Fruit fly (Drosophila melanogaster): ENCODE results near the gene Adgf-A.

The Adgf-A gene

DNA sequence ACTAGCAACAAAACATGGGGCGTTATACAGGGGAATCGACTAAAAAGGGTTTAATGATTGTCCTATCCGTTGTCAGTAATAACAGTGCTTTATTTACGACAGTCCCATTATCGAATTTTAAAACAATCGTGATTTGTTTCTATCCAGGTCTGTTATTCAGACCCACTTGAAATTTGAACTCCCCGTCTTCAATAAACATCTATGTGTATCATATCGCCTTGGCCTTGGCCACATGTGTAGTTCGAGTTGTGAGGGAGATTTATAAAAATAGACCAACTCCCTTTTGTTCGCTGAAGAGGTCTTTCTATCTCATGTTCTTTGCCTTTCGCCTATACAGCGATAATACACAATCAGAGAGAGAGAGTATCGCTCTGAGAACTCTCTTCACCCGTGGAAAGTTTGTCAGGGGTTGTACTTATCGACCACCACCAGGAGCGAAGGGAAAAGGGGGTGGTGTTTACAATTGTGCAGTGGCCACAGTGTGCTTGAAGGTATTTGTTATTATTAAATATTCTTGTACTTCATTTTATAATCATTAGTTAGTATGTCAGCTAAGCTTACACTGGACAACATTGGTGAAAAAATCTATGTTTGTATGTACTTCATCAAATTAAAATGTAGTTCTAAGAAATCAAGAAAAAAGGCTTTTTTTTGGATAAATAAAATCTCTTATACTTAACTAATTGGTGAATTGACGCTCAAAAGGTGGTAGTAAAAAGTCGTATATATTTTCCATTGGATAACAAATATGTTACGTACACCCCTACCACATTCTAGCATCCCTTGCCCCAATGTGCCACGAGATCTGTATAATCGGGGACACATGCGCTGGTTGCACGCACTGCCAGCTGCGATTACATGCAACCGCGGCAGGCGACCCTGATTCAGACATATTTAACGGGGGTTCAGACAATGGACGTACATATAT, 6.5 kb downstream of the Adgf-A start (continued):
- TF ChIP-seq CG6765 (GFP tag; optimal IDR thresholded peaks at IDR 0.05) (no peak), tup (GFP tag; optimal IDR thresholded peaks at IDR 0.05) (no peak), CG31388 (GFP tag; optimal IDR thresholded peaks at IDR 0.05) (peak; percentile 32), PHDP (tag; optimal IDR thresholded peaks at IDR 0.05) (peak; percentile 61), CG31224 (GFP tag; IDR thresholded peaks at IDR 0.05) (no peak), CG9797 (GFP tag; optimal IDR thresholded peaks at IDR 0.05) (peak; percentile 26), CG7987 (GFP tag; optimal IDR thresholded peaks at IDR 0.05) (no peak), Hr78 (GFP tag; optimal IDR thresholded peaks at IDR 0.05) (peak in 1 of 2 experiments; percentile 72), CG9437 (GFP tag; optimal IDR thresholded peaks at IDR 0.05) (peak; percentile 74), fd3F (GFP tag; optimal IDR thresholded peaks at IDR 0.05) (no peak), mirr (GFP tag; optimal IDR thresholded peaks at IDR 0.05) (no peak), org-1 (GFP tag; optimal IDR thresholded peaks at IDR 0.05) (peak; percentile 74), CG10147 (GFP tag; optimal IDR thresholded peaks at IDR 0.05) (peak; percentile 11), Six4 (GFP tag; optimal IDR thresholded peaks at IDR 0.05) (peak; percentile 72), CG12104 (GFP tag; optimal IDR thresholded peaks at IDR 0.05) (peak; percentile 62), vfl (GFP tag; optimal IDR thresholded peaks at IDR 0.05) (no peak), CG13894 (tag; optimal IDR thresholded peaks at IDR 0.05) (no peak), Sin3A (optimal IDR thresholded peaks at IDR 0.05) (no peak), kah (GFP tag; optimal IDR thresholded peaks at IDR 0.05) (peak; percentile 64), MBD-R2 (GFP tag; IDR thresholded peaks at IDR 0.05) (no peak), abd-A (tag; optimal IDR thresholded peaks at IDR 0.05) (no peak), MTF-1 (GFP tag; optimal IDR thresholded peaks at IDR 0.05; ENCODE audit: borderline replicate concordance) (no peak), CG4820 (GFP tag; optimal IDR thresholded peaks at IDR 0.05) (peak; percentile 83), lilli (GFP tag; optimal IDR thresholded peaks at IDR 0.05) (peak; percentile 45), Atf6 (GFP tag; IDR thresholded peaks at IDR 0.05) (no peak), pita (GFP tag; optimal IDR thresholded peaks at IDR 0.05) (no peak), H15 (GFP tag; IDR thresholded peaks at IDR 0.05) (peak; percentile 64; the same call in 1 of the 3 replicates), Neu2 (GFP tag; optimal IDR thresholded peaks at IDR 0.05; ENCODE audit: borderline replicate concordance) (no peak), peb (GFP tag; IDR thresholded peaks at IDR 0.05) (peak; percentile 69), slbo (GFP tag; IDR thresholded peaks at IDR 0.05) (no peak), Fer3 (tag; optimal IDR thresholded peaks at IDR 0.05) (peak; percentile 35), toy (GFP tag; IDR thresholded peaks at IDR 0.05) (no peak), Ptx1 (GFP tag; IDR thresholded peaks at IDR 0.05) (peak; percentile 63), CG6254 (GFP tag; optimal IDR thresholded peaks at IDR 0.05) (peak; percentile 89), sob (GFP tag; IDR thresholded peaks at IDR 0.05) (no peak), CG1832 (GFP tag; optimal IDR thresholded peaks at IDR 0.05) (no peak), CG6683 (GFP tag; optimal IDR thresholded peaks at IDR 0.05) (no peak), Ravus (GFP tag; IDR thresholded peaks at IDR 0.05) (no peak), rib (GFP tag; IDR thresholded peaks at IDR 0.05) (no peak), usp (GFP tag; optimal IDR thresholded peaks at IDR 0.05) (no peak), CG17802 (tag; optimal IDR thresholded peaks at IDR 0.05) (peak; percentile 44), inv (GFP tag; IDR thresholded peaks at IDR 0.05; ENCODE audit: partially characterized antibody) (no peak), slou (GFP tag; optimal IDR thresholded peaks at IDR 0.05) (peak; percentile 31), CG4707 (GFP tag; optimal IDR thresholded peaks at IDR 0.05) (peak; percentile 36), Xrp1 (GFP tag; IDR thresholded peaks at IDR 0.05) (peak; percentile 85), Trl (optimal IDR thresholded peaks at IDR 0.05) (peak in 1 of 2 experiments; percentile 63), Trl (GFP tag; optimal IDR thresholded peaks at IDR 0.05) (peak; percentile 56), crp (GFP tag; optimal IDR thresholded peaks at IDR 0.05) (peak in 1 of 2 experiments; percentile 33), CG6689 (GFP tag; IDR thresholded peaks at IDR 0.05) (peak; percentile 82)

Data from whole organism, embryonic.